Fruit fly (Drosophila melanogaster): Measurements from ENCODE around the gene CG2924.

CG2924 gene

dm6 chrX:2303771-2304513, 33.4 kb upstream of the CG2924 start:
- TF ChIP-seq CG9948 (tag; optimal IDR thresholded peaks at IDR 0.05) (peak; percentile 63), CG32121 (GFP tag; IDR thresholded peaks at IDR 0.05) (peak; percentile 56; the same call in 1 of the 2 replicates), Pif1B (GFP tag; optimal IDR thresholded peaks at IDR 0.05) (peak; percentile 87), gl (tag; optimal IDR thresholded peaks at IDR 0.05) (peak; percentile 68), rn (GFP tag; IDR thresholded peaks at IDR 0.05) (peak; percentile 43; the same call in 1 of the 2 replicates), EcR (GFP tag; optimal IDR thresholded peaks at IDR 0.05) (peak; percentile 68), CG14655 (GFP tag; optimal IDR thresholded peaks at IDR 0.05) (peak; percentile 80), Snoo (tag; optimal IDR thresholded peaks at IDR 0.05) (peak; percentile 75), CG12605 (GFP tag; IDR thresholded peaks at IDR 0.05) (peak; percentile 56), Ets98B (GFP tag; IDR thresholded peaks at IDR 0.05) (peak; percentile 66), CG8159 (tag; optimal IDR thresholded peaks at IDR 0.05) (peak; percentile 81), CG4496 (GFP tag; IDR thresholded peaks at IDR 0.05) (peak; percentile 65; the same call in 1 of the 3 replicates), CG34367 (tag; optimal IDR thresholded peaks at IDR 0.05) (peak; percentile 70), CG10348 (GFP tag; IDR thresholded peaks at IDR 0.05) (no peak; the same call in 1 of the 2 replicates), CG13204 (GFP tag; optimal IDR thresholded peaks at IDR 0.05) (peak; percentile 53), CG15710 (tag; optimal IDR thresholded peaks at IDR 0.05) (peak; percentile 76), CG17806 (tag; optimal IDR thresholded peaks at IDR 0.05) (peak; percentile 76), fd96Ca (GFP tag; IDR thresholded peaks at IDR 0.05) (peak; percentile 68; the same call in 2 of the 3 replicates), Pif1A (GFP tag; optimal IDR thresholded peaks at IDR 0.05) (peak; percentile 87), D1 (tag; optimal IDR thresholded peaks at IDR 0.05) (peak; percentile 35), CG8301 (tag; optimal IDR thresholded peaks at IDR 0.05) (peak; percentile 82)

dm6 chrX:2302875-2303274, 32.3 kb upstream of the CG2924 start:
- TF ChIP-seq gl (tag; optimal IDR thresholded peaks at IDR 0.05) (no peak), CG4496 (GFP tag; IDR thresholded peaks at IDR 0.05) (no peak), D1 (tag; optimal IDR thresholded peaks at IDR 0.05) (no peak), CG8301 (tag; optimal IDR thresholded peaks at IDR 0.05) (no peak), CG13204 (GFP tag; optimal IDR thresholded peaks at IDR 0.05) (no peak), fd96Ca (GFP tag; IDR thresholded peaks at IDR 0.05) (no peak), CG12605 (GFP tag; IDR thresholded peaks at IDR 0.05) (no peak), Ets98B (GFP tag; IDR thresholded peaks at IDR 0.05) (no peak)

DNA sequence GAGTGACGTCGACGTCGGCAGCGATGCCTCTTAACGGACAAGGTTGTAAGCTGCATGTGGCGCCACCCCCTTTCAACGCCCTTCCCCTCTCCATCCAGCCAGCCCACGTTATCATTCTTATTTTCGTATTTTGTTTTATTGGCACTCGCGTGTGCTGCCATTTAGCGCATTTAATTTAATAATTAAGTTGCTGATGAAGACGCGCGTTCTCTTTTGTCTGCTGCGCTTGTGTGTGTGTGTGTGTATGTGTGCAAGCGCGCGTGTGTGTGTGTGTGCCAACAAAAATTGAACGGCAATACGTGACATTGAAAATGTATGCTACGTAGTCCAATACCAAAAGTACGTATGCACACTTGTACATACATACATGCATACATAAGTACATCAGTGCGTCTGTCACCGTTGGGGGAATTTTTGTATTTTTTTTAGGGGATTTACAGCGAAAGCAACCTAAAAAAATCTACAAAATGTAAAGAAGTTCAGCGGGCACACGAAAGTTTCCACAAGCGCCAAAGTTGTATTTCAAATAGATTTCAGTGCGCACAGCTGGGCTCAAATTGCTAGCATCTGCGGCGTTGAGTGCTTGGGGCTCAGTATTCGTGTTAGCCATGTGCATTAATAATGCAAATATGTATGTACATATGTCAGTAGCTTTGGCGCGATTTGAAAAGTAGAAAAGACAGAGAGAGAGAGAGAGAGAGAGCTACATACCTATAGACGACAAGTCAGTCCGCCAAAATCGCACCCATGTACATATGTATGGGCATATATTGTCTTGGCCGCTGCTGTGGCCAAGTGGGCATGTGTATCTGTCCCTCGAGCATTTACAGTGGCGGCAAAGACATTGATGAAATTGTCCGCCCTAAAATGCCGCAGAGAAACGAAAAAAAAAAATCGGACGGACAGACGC, 31.3 kb upstream of the CG2924 start:
- TF ChIP-seq CG8301 (tag; optimal IDR thresholded peaks at IDR 0.05) = peak; percentile 70
- peak; percentile 60; the same call in 1 of the 2 replicates for TF ChIP-seq CG10348 (GFP tag; IDR thresholded peaks at IDR 0.05)
- peak; percentile 64 for TF ChIP-seq CG15710 (tag; optimal IDR thresholded peaks at IDR 0.05)
- TF ChIP-seq CG32121 (GFP tag; IDR thresholded peaks at IDR 0.05) = peak; percentile 80
- TF ChIP-seq Snoo (tag; optimal IDR thresholded peaks at IDR 0.05) = peak; percentile 63
- TF ChIP-seq CG14655 (GFP tag; optimal IDR thresholded peaks at IDR 0.05) = peak; percentile 79
- TF ChIP-seq CG17806 (tag; optimal IDR thresholded peaks at IDR 0.05) = peak; percentile 60
- TF ChIP-seq EcR (GFP tag; optimal IDR thresholded peaks at IDR 0.05) = no peak
- TF ChIP-seq CG34367 (tag; optimal IDR thresholded peaks at IDR 0.05) = peak; percentile 45
- no peak for TF ChIP-seq D1 (tag; optimal IDR thresholded peaks at IDR 0.05)
- TF ChIP-seq fd96Ca (GFP tag; IDR thresholded peaks at IDR 0.05) = peak; percentile 85
- TF ChIP-seq CG13204 (GFP tag; optimal IDR thresholded peaks at IDR 0.05) = peak; percentile 28
- peak; percentile 82 for TF ChIP-seq CG4496 (GFP tag; IDR thresholded peaks at IDR 0.05)
- TF ChIP-seq Pif1A (GFP tag; optimal IDR thresholded peaks at IDR 0.05) = peak; percentile 78
- peak; percentile 46 for TF ChIP-seq CG12605 (GFP tag; IDR thresholded peaks at IDR 0.05)
- peak; percentile 60 for TF ChIP-seq CG9948 (tag; optimal IDR thresholded peaks at IDR 0.05)
- peak; percentile 70 for TF ChIP-seq CG8159 (tag; optimal IDR thresholded peaks at IDR 0.05)
- peak; percentile 59 for TF ChIP-seq Pif1B (GFP tag; optimal IDR thresholded peaks at IDR 0.05)
- peak; percentile 59 for TF ChIP-seq rn (GFP tag; IDR thresholded peaks at IDR 0.05)
- TF ChIP-seq Ets98B (GFP tag; IDR thresholded peaks at IDR 0.05) = peak; percentile 73
- peak; percentile 19 for TF ChIP-seq gl (tag; optimal IDR thresholded peaks at IDR 0.05)

DNA sequence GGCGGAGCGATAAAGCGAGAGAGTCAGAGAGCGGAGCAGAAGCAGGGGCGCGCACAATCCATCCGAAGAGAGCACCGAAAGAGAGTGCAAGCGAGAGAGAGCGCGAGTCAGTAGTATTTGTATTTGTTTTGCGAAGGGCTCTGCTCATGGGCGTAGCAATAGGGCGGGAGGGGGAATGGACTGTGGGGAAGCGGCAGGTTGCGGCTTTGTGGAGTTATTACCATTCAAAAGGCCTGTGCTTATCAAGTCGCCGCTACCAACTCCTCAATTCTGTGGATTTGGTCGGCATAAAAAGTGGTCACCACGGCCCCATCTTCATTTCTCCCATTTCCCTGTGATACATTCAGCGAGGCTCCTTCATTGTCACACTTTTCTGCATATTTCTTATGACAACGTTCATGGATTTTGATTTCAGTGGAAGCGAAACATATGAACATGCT, 30.5 kb upstream of the CG2924 start:
- peak; percentile 39 for TF ChIP-seq CG13204 (GFP tag; optimal IDR thresholded peaks at IDR 0.05)
- peak; percentile 47; the same call in 2 of the 3 replicates for TF ChIP-seq CG4496 (GFP tag; IDR thresholded peaks at IDR 0.05)
- peak; percentile 45 for TF ChIP-seq CG14655 (GFP tag; optimal IDR thresholded peaks at IDR 0.05)
- TF ChIP-seq Ets98B (GFP tag; IDR thresholded peaks at IDR 0.05) = no peak; the same call in 1 of the 2 replicates
- TF ChIP-seq CG12605 (GFP tag; IDR thresholded peaks at IDR 0.05) = peak; percentile 38; the same call in 1 of the 2 replicates
- no peak for TF ChIP-seq Pif1B (GFP tag; optimal IDR thresholded peaks at IDR 0.05)
- no peak for TF ChIP-seq D1 (tag; optimal IDR thresholded peaks at IDR 0.05)
- TF ChIP-seq rn (GFP tag; IDR thresholded peaks at IDR 0.05) = 0 out of 2 replicates have a peak, but pooled peaks have one; percentile 4
- TF ChIP-seq CG8159 (tag; optimal IDR thresholded peaks at IDR 0.05) = peak; percentile 78
- TF ChIP-seq Pif1A (GFP tag; optimal IDR thresholded peaks at IDR 0.05) = peak; percentile 40
- TF ChIP-seq EcR (GFP tag; optimal IDR thresholded peaks at IDR 0.05) = no peak
- peak; percentile 70 for TF ChIP-seq fd96Ca (GFP tag; IDR thresholded peaks at IDR 0.05)
- TF ChIP-seq CG10348 (GFP tag; IDR thresholded peaks at IDR 0.05) = no peak
- TF ChIP-seq Snoo (tag; optimal IDR thresholded peaks at IDR 0.05) = peak; percentile 72
- TF ChIP-seq CG32121 (GFP tag; IDR thresholded peaks at IDR 0.05) = peak; percentile 61; the same call in 1 of the 2 replicates
- peak; percentile 28 for TF ChIP-seq gl (tag; optimal IDR thresholded peaks at IDR 0.05)
- peak; percentile 53 for TF ChIP-seq CG17806 (tag; optimal IDR thresholded peaks at IDR 0.05)
- peak; percentile 59 for TF ChIP-seq CG8301 (tag; optimal IDR thresholded peaks at IDR 0.05)
- TF ChIP-seq CG9948 (tag; optimal IDR thresholded peaks at IDR 0.05) = peak; percentile 72
- peak; percentile 62 for TF ChIP-seq CG15710 (tag; optimal IDR thresholded peaks at IDR 0.05)
- TF ChIP-seq CG34367 (tag; optimal IDR thresholded peaks at IDR 0.05) = peak; percentile 38
